Worm (Caenorhabditis elegans): ENCODE data around the gene C29F5.8.

C29F5.8 gene

ce11 chrII:6306125-6306524, at the start of gene C29F5.8:
TSS of gene C29F5.8 (plus strand) at chrII:6306425.
- TF ChIP-seq K02D7.2 (tag; optimal IDR thresholded peaks at IDR 0.05) (no peak), sox-2 (GFP tag; IDR thresholded peaks at IDR 0.05) (no peak), unc-86 (tag; optimal IDR thresholded peaks at IDR 0.05) (no peak), tbx-2 (tag; optimal IDR thresholded peaks at IDR 0.05) (no peak), hlh-8 (tag; optimal IDR thresholded peaks at IDR 0.05) (no peak), F13H6.1 (tag; optimal IDR thresholded peaks at IDR 0.05) (no peak), ceh-31 (tag; optimal IDR thresholded peaks at IDR 0.05) (no peak), che-1 (tag; optimal IDR thresholded peaks at IDR 0.05) (no peak), fax-1 (tag; optimal IDR thresholded peaks at IDR 0.05) (no peak), nhr-232 (tag; optimal IDR thresholded peaks at IDR 0.05) (no peak), fkh-6 (tag; optimal IDR thresholded peaks at IDR 0.05) (no peak), ceh-18 (tag; optimal IDR thresholded peaks at IDR 0.05) (no peak), ceh-19 (GFP tag; optimal IDR thresholded peaks at IDR 0.05) (no peak)

DNA sequence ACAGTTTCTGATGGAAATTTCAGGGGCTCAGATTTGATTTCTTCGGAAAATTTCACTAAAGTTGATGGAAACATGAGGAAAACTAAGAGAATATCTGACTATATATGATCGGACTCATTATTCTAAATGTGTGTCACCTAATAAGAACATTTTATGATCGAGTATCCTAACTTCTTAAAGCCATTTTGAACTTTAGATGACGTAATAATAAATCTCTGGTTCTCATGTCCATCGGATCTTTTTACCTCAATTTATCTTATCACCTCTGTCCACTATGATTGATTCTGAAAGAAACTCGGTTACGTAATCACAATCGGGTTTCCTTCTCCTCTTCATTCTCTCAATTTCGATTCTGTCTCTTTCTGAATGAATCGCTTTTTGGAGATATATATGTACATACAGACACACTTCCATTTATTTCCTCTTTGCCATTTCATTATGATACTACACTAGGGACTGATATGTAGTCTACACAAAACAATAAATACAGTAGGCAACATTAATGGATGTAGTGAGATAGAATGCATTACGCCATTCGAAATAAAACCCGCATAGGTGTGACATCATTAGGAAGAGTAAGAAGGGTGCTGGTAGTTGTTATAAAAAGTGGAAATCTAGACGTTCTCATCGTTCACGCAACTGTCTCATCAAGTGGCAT, 48.9 kb upstream of the C29F5.8 start:
- TF ChIP-seq unc-42 (tag; optimal IDR thresholded peaks at IDR 0.05) (no peak), ets-4 (tag; optimal IDR thresholded peaks at IDR 0.05) (no peak), mec-3 (tag; optimal IDR thresholded peaks at IDR 0.05; ENCODE audit: borderline replicate concordance) (no peak), ceh-34 (tag; optimal IDR thresholded peaks at IDR 0.05) (no peak), ceh-14 (tag; optimal IDR thresholded peaks at IDR 0.05) (no peak)

ce11 chrII:6259867-6260266, 46.4 kb upstream of the C29F5.8 start, which contains the start of gene F13H8.11:
TSS of gene F13H8.11 (minus strand) at chrII:6260021.
- TF ChIP-seq ceh-2 (tag; optimal IDR thresholded peaks at IDR 0.05), result no peak
- TF ChIP-seq elt-2 (tag; optimal IDR thresholded peaks at IDR 0.05), result peak; percentile 10
- TF ChIP-seq ceh-24 (tag; optimal IDR thresholded peaks at IDR 0.05), result no peak

DNA sequence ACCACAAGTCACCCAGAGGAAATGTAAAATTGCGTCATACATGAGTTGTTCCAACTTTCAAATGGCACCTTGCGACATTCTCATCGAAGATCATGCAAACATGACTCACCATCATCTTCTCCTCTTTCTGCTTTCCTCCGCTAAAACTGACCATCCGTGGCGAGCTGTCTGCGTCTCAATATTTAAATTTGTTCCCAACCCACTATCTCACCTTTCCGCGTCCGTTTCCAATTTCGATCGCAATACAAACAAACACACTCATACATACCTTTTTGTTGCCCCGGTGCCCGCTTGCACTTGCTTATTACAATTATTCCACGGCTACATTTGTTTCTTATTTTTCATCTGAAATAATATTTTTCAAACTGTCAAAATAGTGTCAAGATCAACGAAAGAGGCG, 45.5 kb upstream of the C29F5.8 start, which contains the start of gene nmgp-1:
TSS of gene nmgp-1 (plus strand) at position 174 of the 400 bp plus-strand sequence.
- TF ChIP-seq ceh-34 (tag; optimal IDR thresholded peaks at IDR 0.05) (peak; percentile 54), hlh-13 (GFP tag; optimal IDR thresholded peaks at IDR 0.05) (no peak)

ce11 chrII:6262222-6262621, 44.0 kb upstream of the C29F5.8 start, which contains the start of gene F13H8.12:
TSS of gene F13H8.12 (plus strand) at chrII:6262522.
- no peak for TF ChIP-seq fkh-10 (GFP tag; optimal IDR thresholded peaks at IDR 0.05)
- no peak for TF ChIP-seq elt-2 (tag; optimal IDR thresholded peaks at IDR 0.05)
- no peak for TF ChIP-seq sox-4 (tag; optimal IDR thresholded peaks at IDR 0.05)
- no peak for TF ChIP-seq lin-11 (tag; optimal IDR thresholded peaks at IDR 0.05)
- TF ChIP-seq unc-42 (tag; optimal IDR thresholded peaks at IDR 0.05), result no peak
- TF ChIP-seq K02D7.2 (tag; optimal IDR thresholded peaks at IDR 0.05), result no peak
- TF ChIP-seq pat-9 (tag; optimal IDR thresholded peaks at IDR 0.05), result no peak
- no peak for TF ChIP-seq hlh-6 (tag; optimal IDR thresholded peaks at IDR 0.05)
- TF ChIP-seq ceh-31 (tag; optimal IDR thresholded peaks at IDR 0.05), result no peak
- no peak for TF ChIP-seq ttx-3 (tag; optimal IDR thresholded peaks at IDR 0.05)
- no peak for TF ChIP-seq hlh-8 (tag; optimal IDR thresholded peaks at IDR 0.05)
- no peak for TF ChIP-seq ztf-16 (tag; optimal IDR thresholded peaks at IDR 0.05)
- TF ChIP-seq ceh-2 (tag; optimal IDR thresholded peaks at IDR 0.05), result no peak
- TF ChIP-seq nfya-1 (tag; optimal IDR thresholded peaks at IDR 0.05), result no peak
- TF ChIP-seq ceh-48 (tag; optimal IDR thresholded peaks at IDR 0.05), result no peak
- no peak for TF ChIP-seq ceh-6 (GFP tag; optimal IDR thresholded peaks at IDR 0.05)
- TF ChIP-seq mec-3 (tag; optimal IDR thresholded peaks at IDR 0.05; ENCODE audit: borderline replicate concordance), result no peak
- no peak for TF ChIP-seq pqm-1 (tag; optimal IDR thresholded peaks at IDR 0.05)
- no peak for TF ChIP-seq nhr-232 (tag; optimal IDR thresholded peaks at IDR 0.05)

Data from whole organism, late embryonic.